Worm (Caenorhabditis elegans) whole organism, L4 larva: ENCODE results near the gene pigc-1.
A peak's percentile ranks its signal among the peaks of the same experiment; 100 is the strongest.

Source experiments
- D1046.2 ChIP-seq: fragments of 200-800 bp; sonication (Bioruptor generic); IDR thresholded peaks from 2 replicates; pipeline ENCODE4 v1.3.6; 2022; ENCODE audit warnings: missing genetic modification characterization, missing compliant biosample characterization
- F26F4.8 ChIP-seq: fragments of 200-800 bp; sonication (Bioruptor generic); conservative IDR thresholded peaks from 2 replicates; pipeline ENCODE4 v1.3.6; 2022; ENCODE audit warnings: missing genetic modification characterization, missing compliant biosample characterization
- Y105C5A.15 ChIP-seq: fragments of 200-800 bp; sonication (Bioruptor generic); IDR thresholded peaks from 2 replicates; pipeline ENCODE4 v1.3.6; 2022; ENCODE audit warnings: missing genetic modification characterization, missing compliant biosample characterization
- Y48G9A.11 ChIP-seq: fragments of 200-800 bp; sonication (Bioruptor generic); IDR thresholded peaks from 2 replicates; pipeline ENCODE4 v1.3.6; 2022; ENCODE audit warnings: missing genetic modification reagents, missing genetic modification characterization, missing compliant biosample characterization
- Y5F2A.4 ChIP-seq: fragments of 200-800 bp; sonication (Bioruptor generic); optimal IDR thresholded peaks from 2 replicates; lab custom pipeline; 2018; ENCODE audit warnings: mild to moderate bottlenecking, missing genetic modification characterization, missing compliant biosample characterization
- Y75B8A.6 ChIP-seq: fragments of 200-800 bp; sonication (Bioruptor generic); IDR thresholded peaks from 2 replicates; pipeline ENCODE4 v1.3.6; 2022; ENCODE audit warnings: missing genetic modification reagents, missing genetic modification characterization, missing compliant biosample characterization
- aha-1 ChIP-seq: fragments of 150-350 bp; peaks from one replicate; lab custom pipeline; 2014; ENCODE audit warnings: missing biosample characterization, missing genetic modification characterization
- ama-1 ChIP-seq: fragments of 150-350 bp; optimal IDR thresholded peaks from 2 replicates; lab custom pipeline; 2014; ENCODE audit warnings: inconsistent platforms, mixed read lengths
- arid-1 ChIP-seq: fragments of 200-800 bp; sonication (Bioruptor generic); conservative IDR thresholded peaks from 2 replicates; pipeline ENCODE4 v1.3.6; 2022; ENCODE audit warnings: missing genetic modification reagents, missing genetic modification characterization, missing compliant biosample characterization
- ceh-20 ChIP-seq: fragments of 200-800 bp; sonication (Bioruptor generic); IDR thresholded peaks from 2 replicates; pipeline ENCODE4 v1.3.6; 2022; ENCODE audit warnings: missing genetic modification reagents, missing genetic modification characterization, missing compliant biosample characterization
- ceh-28 ChIP-seq: fragments of 150-350 bp; optimal IDR thresholded peaks from 2 replicates; lab custom pipeline; 2014; ENCODE audit warnings: missing biosample characterization, missing genetic modification reagents, missing genetic modification characterization
- ceh-32 ChIP-seq: sonication (generic microtip); optimal IDR thresholded peaks from 2 replicates; lab custom pipeline; 2016; ENCODE audit warnings: mild to moderate bottlenecking, missing genetic modification characterization, missing compliant biosample characterization; ENCODE audit not compliant: poor library complexity
- ces-1 ChIP-seq: fragments of 150-350 bp; sonication (generic microtip); optimal IDR thresholded peaks from 4 replicates; lab custom pipeline; 2014; ENCODE audit warnings: missing biosample characterization, missing genetic modification reagents, missing genetic modification characterization
- cey-2 ChIP-seq: sonication (generic microtip); optimal IDR thresholded peaks from 3 replicates; lab custom pipeline; 2017; ENCODE audit warnings: missing genetic modification characterization, mild to moderate bottlenecking, missing compliant biosample characterization, antibody characterized with exemption, borderline replicate concordance; ENCODE audit not compliant: insufficient read depth
- daf-16 ChIP-seq, 3 experiments: sonication (generic microtip); optimal IDR thresholded peaks; 2 replicates each; lab custom pipeline; 2016 to 2017; ENCODE audit warnings: missing genetic modification characterization in 3 of 3, missing genetic modification reagents in 3 of 3, mild to moderate bottlenecking in 2 of 3, missing compliant biosample characterization in 2 of 3, missing biosample characterization in 1 of 3, moderate library complexity in 1 of 3
- dmd-8 ChIP-seq: fragments of 200-800 bp; sonication (Bioruptor generic); IDR thresholded peaks from 2 replicates; pipeline ENCODE4 v1.3.6; 2022; ENCODE audit warnings: missing genetic modification characterization, missing compliant biosample characterization
- dpl-1 ChIP-seq: fragments of 150-350 bp; optimal IDR thresholded peaks from 2 replicates; lab custom pipeline; 2014; ENCODE audit warnings: missing biosample characterization, missing genetic modification reagents, missing genetic modification characterization
- duxl-1 ChIP-seq: sonication (generic microtip); optimal IDR thresholded peaks from 2 replicates; lab custom pipeline; 2016; ENCODE audit warnings: mild to moderate bottlenecking, missing genetic modification characterization, moderate library complexity, missing compliant biosample characterization; ENCODE audit not compliant: poor library complexity
- dve-1 ChIP-seq: sonication (generic microtip); optimal IDR thresholded peaks from 2 replicates; lab custom pipeline; 2017; ENCODE audit warnings: antibody characterized with exemption, mild to moderate bottlenecking, missing genetic modification characterization, missing compliant biosample characterization; ENCODE audit not compliant: insufficient read depth
- egl-43 ChIP-seq: fragments of 200-800 bp; sonication (Bioruptor generic); IDR thresholded peaks from 2 replicates; pipeline ENCODE4 v1.3.6; 2022; ENCODE audit warnings: missing genetic modification reagents, missing genetic modification characterization, missing compliant biosample characterization
- fos-1 ChIP-seq: fragments of 150-350 bp; optimal IDR thresholded peaks from 2 replicates; lab custom pipeline; 2014; ENCODE audit warnings: missing biosample characterization, missing genetic modification characterization
- gei-8 ChIP-seq: fragments of 200-800 bp; sonication (Bioruptor generic); optimal IDR thresholded peaks from 2 replicates; lab custom pipeline; 2018; ENCODE audit warnings: mild to moderate bottlenecking, missing genetic modification characterization, missing compliant biosample characterization
- hif-1 ChIP-seq, 2 experiments: sonication (generic microtip); optimal IDR thresholded peaks; 2 replicates each; lab custom pipeline; 2016 to 2017; ENCODE audit warnings: missing compliant biosample characterization in 2 of 2, missing genetic modification characterization in 2 of 2, missing genetic modification reagents in 2 of 2, missing genotype in 2 of 2, mild to moderate bottlenecking in 1 of 2
- hmg-1.1 ChIP-seq: fragments of 200-800 bp; sonication (Bioruptor generic); IDR thresholded peaks from 2 replicates; pipeline ENCODE4 v1.3.6; 2022; ENCODE audit warnings: missing genetic modification reagents, missing genetic modification characterization, missing compliant biosample characterization
- lin-29 ChIP-seq: fragments of 200-800 bp; sonication (Bioruptor generic); IDR thresholded peaks from 2 replicates; pipeline ENCODE4 v1.3.6; 2022; ENCODE audit warnings: missing genetic modification reagents, missing genetic modification characterization, missing compliant biosample characterization
- lin-38 ChIP-seq: fragments of 200-800 bp; sonication (Bioruptor generic); IDR thresholded peaks from 2 replicates; pipeline ENCODE4 v1.3.6; 2022; ENCODE audit warnings: missing genetic modification reagents, missing genetic modification characterization, missing compliant biosample characterization
- lsy-2 ChIP-seq, 2 experiments: fragments of 150-350 bp in 1 of 2; sonication (generic microtip) in 1 of 2; optimal IDR thresholded peaks; 2 replicates each; lab custom pipeline; 2014 to 2017; ENCODE audit warnings: missing biosample characterization in 2 of 2, missing genetic modification characterization in 2 of 2
- madf-9 ChIP-seq: fragments of 200-800 bp; sonication (Bioruptor generic); conservative IDR thresholded peaks from 2 replicates; pipeline ENCODE4 v1.3.6; 2022; ENCODE audit warnings: missing genetic modification reagents, missing genetic modification characterization, missing compliant biosample characterization
- mes-2 ChIP-seq: sonication (generic microtip); optimal IDR thresholded peaks from 2 replicates; lab custom pipeline; 2016; ENCODE audit warnings: missing genotype, mild to moderate bottlenecking, missing genetic modification characterization, missing compliant biosample characterization; ENCODE audit not compliant: poor library complexity, severe bottlenecking
- nhr-48 ChIP-seq: sonication (generic microtip); optimal IDR thresholded peaks from 2 replicates; lab custom pipeline; 2016; ENCODE audit warnings: mild to moderate bottlenecking, missing genetic modification characterization, missing compliant biosample characterization
- nhr-6 ChIP-seq: fragments of 150-350 bp; optimal IDR thresholded peaks from 2 replicates; lab custom pipeline; 2014; ENCODE audit warnings: missing biosample characterization, missing genetic modification characterization
- nhr-77 ChIP-seq: fragments of 150-350 bp; optimal IDR thresholded peaks from 2 replicates; lab custom pipeline; 2014; ENCODE audit warnings: missing biosample characterization, missing genetic modification characterization
- spr-1 ChIP-seq: sonication (generic microtip); optimal IDR thresholded peaks from 2 replicates; lab custom pipeline; 2016; ENCODE audit warnings: mild to moderate bottlenecking, missing genetic modification characterization, missing compliant biosample characterization
- spr-3 ChIP-seq: fragments of 200-800 bp; sonication (Bioruptor generic); optimal IDR thresholded peaks from 2 replicates; lab custom pipeline; 2018; ENCODE audit warnings: mild to moderate bottlenecking, missing genetic modification characterization, missing compliant biosample characterization
- unc-130 ChIP-seq: sonication (generic microtip); optimal IDR thresholded peaks from 2 replicates; lab custom pipeline; 2016; ENCODE audit warnings: missing genetic modification reagents, missing genetic modification characterization, missing compliant biosample characterization
- unc-62 ChIP-seq, 3 experiments: fragments of 150-350 bp in 1 of 3; sonication (generic microtip); optimal IDR thresholded peaks in 2 of 3; peaks in 1 of 3; 1 replicate in 1 of 3; 2 replicates in 2 of 3; lab custom pipeline; 2014 to 2017; ENCODE audit warnings: missing biosample characterization in 3 of 3, missing genetic modification characterization in 3 of 3, missing genetic modification reagents in 3 of 3, missing genotype in 1 of 3
- zag-1 ChIP-seq: fragments of 150-350 bp; optimal IDR thresholded peaks from 2 replicates; lab custom pipeline; 2014; ENCODE audit warnings: missing biosample characterization, missing genetic modification characterization
- zfp-2 ChIP-seq: sonication (generic microtip); optimal IDR thresholded peaks from 2 replicates; lab custom pipeline; 2016; ENCODE audit warnings: mild to moderate bottlenecking, missing genetic modification characterization, missing compliant biosample characterization
- zfp-3 ChIP-seq: fragments of 200-800 bp; sonication (Bioruptor generic); conservative IDR thresholded peaks from 2 replicates; pipeline ENCODE4 v1.3.6; 2022; ENCODE audit warnings: missing genetic modification reagents, missing genetic modification characterization, missing compliant biosample characterization
- zip-2 ChIP-seq: fragments of 150-350 bp; optimal IDR thresholded peaks from 2 replicates; lab custom pipeline; 2014; ENCODE audit warnings: missing biosample characterization, missing genetic modification characterization
- ztf-7 ChIP-seq: fragments of 150-350 bp; optimal IDR thresholded peaks from 2 replicates; lab custom pipeline; 2014; ENCODE audit warnings: missing biosample characterization, missing genetic modification characterization

pigc-1 gene

ce11 chrIV:9367852-9368627, 25.1 kb upstream of the pigc-1 start (continued):
- peak; percentile 4 for TF ChIP-seq unc-130 (GFP tag; lab: Kevin White, UChicago)

ce11 chrIV:9366411-9366810, 23.5 kb upstream of the pigc-1 start, which contains the start of gene pezo-1:
TSS of gene pezo-1 (minus strand) at chrIV:9366511.
- no peak for TF ChIP-seq nhr-77 (tag; lab: Kevin White, UChicago)
- TF ChIP-seq lsy-2 (tag; optimal IDR thresholded peaks at IDR 0.05; lab: Kevin White, UChicago) = peak in 1 of 2 experiments; percentile 48

- TF ChIP-seq dve-1 (peak; percentile 19), daf-16 (GFP tag; optimal IDR thresholded peaks at IDR 0.05; lab: Kevin White, UChicago) (no peak), daf-16 (tag; optimal IDR thresholded peaks at IDR 0.05; lab: Kevin White, UChicago) (peak; percentile 94), lsy-2 (tag; optimal IDR thresholded peaks at IDR 0.05; lab: Kevin White, UChicago) (no peak)
These were observed 10.8 kb upstream of the pigc-1 start for ce11 chrIV:9353728-9354127.

ce11 chrIV:9341591-9341990, 1.4 kb downstream of the pigc-1 start, which contains the start of gene vps-26:
TSS of gene vps-26 (minus strand) at chrIV:9341790.
- TF ChIP-seq zfp-2 (tag; lab: Kevin White, UChicago) = no peak
- no peak for TF ChIP-seq dpl-1 (GFP tag; lab: Kevin White, UChicago)
- no peak for TF ChIP-seq ceh-20 (GFP tag; lab: Robert Waterston, UW)
- TF ChIP-seq zip-2 (tag; lab: Kevin White, UChicago) = no peak
- TF ChIP-seq madf-9 (GFP tag; lab: Robert Waterston, UW) = no peak
- no peak for TF ChIP-seq F26F4.8 (GFP tag; lab: Robert Waterston, UW)
- TF ChIP-seq Y105C5A.15 (GFP tag; lab: Robert Waterston, UW) = no peak
- TF ChIP-seq unc-62 (GFP tag; optimal IDR thresholded peaks at IDR 0.05 in 1 of 2; lab: Kevin White, UChicago) = peak in 1 of 2 experiments; percentile 23
- no peak for TF ChIP-seq unc-62 (tag; optimal IDR thresholded peaks at IDR 0.05; lab: Kevin White, UChicago)
- TF ChIP-seq arid-1 (GFP tag; lab: Robert Waterston, UW) = no peak
- no peak for TF ChIP-seq hif-1 (tag; optimal IDR thresholded peaks at IDR 0.05; lab: Kevin White, UChicago)
- no peak for TF ChIP-seq hmg-1.1 (GFP tag; lab: Robert Waterston, UW)
- no peak for TF ChIP-seq Y5F2A.4 (GFP tag; lab: Kevin White, UChicago)
- no peak for TF ChIP-seq fos-1 (tag; lab: Kevin White, UChicago)
- peak; percentile 92 for TF ChIP-seq lin-38 (GFP tag; lab: Robert Waterston, UW)
- no peak for TF ChIP-seq spr-1
- no peak for TF ChIP-seq aha-1 (tag; lab: Kevin White, UChicago)
- TF ChIP-seq dmd-8 (GFP tag; lab: Robert Waterston, UW) = no peak
- TF ChIP-seq lsy-2 (tag; optimal IDR thresholded peaks at IDR 0.05; lab: Kevin White, UChicago) = peak in 1 of 2 experiments; percentile 54
- TF ChIP-seq ama-1 (lab: Kevin White, UChicago) = peak; percentile 26
- no peak for TF ChIP-seq nhr-48 (tag; lab: Kevin White, UChicago)
- no peak for TF ChIP-seq Y75B8A.6 (GFP tag; lab: Robert Waterston, UW)
- TF ChIP-seq gei-8 (GFP tag; lab: Kevin White, UChicago) = no peak
- no peak for TF ChIP-seq nhr-6 (tag; lab: Kevin White, UChicago)
- TF ChIP-seq cey-2 (tag; lab: Kevin White, UChicago) = no peak
- TF ChIP-seq mes-2 = peak; percentile 26
- TF ChIP-seq duxl-1 (tag; lab: Kevin White, UChicago) = no peak
- TF ChIP-seq spr-3 (GFP tag; lab: Kevin White, UChicago) = no peak
- no peak for TF ChIP-seq ceh-28 (tag; lab: Kevin White, UChicago)
- no peak for TF ChIP-seq zfp-3 (GFP tag; lab: Robert Waterston, UW)
- TF ChIP-seq zag-1 (tag; lab: Kevin White, UChicago) = no peak
- no peak for TF ChIP-seq egl-43 (GFP tag; lab: Robert Waterston, UW)
- no peak for TF ChIP-seq ceh-32 (tag; lab: Kevin White, UChicago)
- TF ChIP-seq lin-29 (GFP tag; lab: Robert Waterston, UW) = no peak
- no peak for TF ChIP-seq ces-1 (GFP tag; lab: Kevin White, UChicago)
- no peak for TF ChIP-seq daf-16 (GFP tag; optimal IDR thresholded peaks at IDR 0.05; lab: Kevin White, UChicago)
- peak; percentile 81 for TF ChIP-seq daf-16 (tag; optimal IDR thresholded peaks at IDR 0.05; lab: Kevin White, UChicago)
- no peak for TF ChIP-seq ztf-7 (tag; lab: Kevin White, UChicago)
- no peak for TF ChIP-seq D1046.2 (GFP tag; lab: Robert Waterston, UW)
- TF ChIP-seq Y48G9A.11 (GFP tag; lab: Robert Waterston, UW) = no peak
